Worm (Caenorhabditis elegans): ENCODE data around the gene ZK1320.11.

- TF ChIP-seq elt-3 (tag; optimal IDR thresholded peaks at IDR 0.05) (no peak), lin-13 (GFP tag; optimal IDR thresholded peaks at IDR 0.05) (no peak), nhr-11 (tag; optimal IDR thresholded peaks at IDR 0.05) (no peak), aha-1 (tag; optimal IDR thresholded peaks at IDR 0.05) (no peak), nhr-85 (tag) (no peak), grh-1 (GFP tag; IDR thresholded peaks at IDR 0.05) (no peak), lin-39 (tag; optimal IDR thresholded peaks at IDR 0.05) (no peak), aly-2 (tag; optimal IDR thresholded peaks at IDR 0.05) (no peak), pqm-1 (tag; optimal IDR thresholded peaks at IDR 0.05) (no peak)
These were observed 49.5 kb upstream of the ZK1320.11 start for ce11 chrII:9617902-9618245.

Measured in whole organism, L1 larva.